Fruit fly (Drosophila melanogaster) whole organism, embryonic: ENCODE measurements around the gene Acp76A.

Experiments
- CG12744 ChIP-seq: fragments of 200-800 bp; sonication (Bioruptor generic); optimal IDR thresholded peaks from 2 replicates; lab custom pipeline; 2016; ENCODE audit warnings: missing biosample characterization, missing genetic modification characterization
- CG30431 ChIP-seq: fragments of 200-800 bp; sonication (Bioruptor generic); optimal IDR thresholded peaks from 2 replicates; lab custom pipeline; 2017; ENCODE audit warnings: missing biosample characterization, missing genetic modification characterization
- CG33213 ChIP-seq: fragments of 200-800 bp; sonication (Bioruptor generic); optimal IDR thresholded peaks from 3 replicates; lab custom pipeline; 2016; ENCODE audit warnings: missing biosample characterization, missing genetic modification characterization
- salm ChIP-seq: fragments of 200-800 bp; sonication (Bioruptor generic); optimal IDR thresholded peaks from 2 replicates; lab custom pipeline; 2018; ENCODE audit warnings: missing biosample characterization, mild to moderate bottlenecking, missing genetic modification characterization

DNA sequence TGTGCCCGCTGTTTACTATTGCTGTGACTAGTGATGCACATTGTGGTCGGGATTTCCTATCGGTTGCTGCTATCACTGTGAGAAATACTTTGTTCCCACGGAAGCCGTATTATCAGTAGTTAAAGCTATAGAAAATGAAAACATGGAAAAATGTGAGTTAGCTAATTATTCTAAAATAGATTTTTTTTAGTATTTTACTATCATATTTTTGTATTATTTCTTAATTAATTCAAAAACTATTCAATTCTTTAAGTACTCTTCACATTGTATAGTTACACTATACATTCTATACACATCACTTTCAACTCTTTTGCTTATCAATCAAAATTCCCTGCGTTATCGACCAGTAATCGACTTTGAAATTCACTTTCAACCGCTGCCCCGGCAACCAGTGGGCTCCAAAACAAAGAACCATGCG, 45.8 kb upstream of the Acp76A start, which contains the start of the genes Naxd and CG14079:
- no peak for TF ChIP-seq CG12744 (GFP tag; lab: Kevin White, UChicago)
- TF ChIP-seq CG30431: peak; percentile 64
- TF ChIP-seq CG33213 (GFP tag; lab: Kevin White, UChicago): no peak
- peak; percentile 33 for TF ChIP-seq salm (tag; lab: Kevin White, UChicago)
